Fruit fly (Drosophila melanogaster) whole organism, pupa: Measurements from ENCODE around the gene CG7985.

Experiments
- CG10348 ChIP-seq: fragments of 200-800 bp; sonication (Bioruptor generic); IDR thresholded peaks from 2 replicates; pipeline ENCODE4 v1.3.6; 2022; ENCODE audit warnings: missing biosample characterization, missing genetic modification characterization
- CG17806 ChIP-seq: fragments of 200-800 bp; sonication (Bioruptor generic); optimal IDR thresholded peaks from 2 replicates; lab custom pipeline; 2018; ENCODE audit warnings: missing biosample characterization, mild to moderate bottlenecking, missing genetic modification characterization, moderate library complexity
- CG32121 ChIP-seq: fragments of 200-800 bp; sonication (Bioruptor generic); IDR thresholded peaks from 2 replicates; pipeline ENCODE4 v1.3.6; 2022; ENCODE audit warnings: missing biosample characterization, missing genetic modification characterization
- CG34367 ChIP-seq: fragments of 200-800 bp; sonication (Bioruptor generic); optimal IDR thresholded peaks from 2 replicates; lab custom pipeline; 2018; ENCODE audit warnings: missing biosample characterization, mild to moderate bottlenecking, missing genetic modification characterization
- CG4496 ChIP-seq: fragments of 200-800 bp; sonication (Bioruptor generic); IDR thresholded peaks from 3 replicates; pipeline ENCODE4 v1.3.6; 2022; ENCODE audit warnings: missing biosample characterization, missing genetic modification characterization
- CG8159 ChIP-seq: fragments of 200-800 bp; sonication (Bioruptor generic); optimal IDR thresholded peaks from 3 replicates; lab custom pipeline; 2018; ENCODE audit warnings: missing biosample characterization, mild to moderate bottlenecking, missing genetic modification characterization, moderate library complexity
- CG8301 ChIP-seq: fragments of 200-800 bp; sonication (Bioruptor generic); optimal IDR thresholded peaks from 2 replicates; lab custom pipeline; 2018; ENCODE audit warnings: missing biosample characterization, mild to moderate bottlenecking, missing genetic modification characterization
- EcR ChIP-seq: fragments of 200-800 bp; sonication (Bioruptor generic); optimal IDR thresholded peaks from 3 replicates; lab custom pipeline; 2019; ENCODE audit warnings: missing biosample characterization, missing genetic modification characterization, mild to moderate bottlenecking, moderate library complexity, missing genetic modification reagents
- Ets98B ChIP-seq: fragments of 200-800 bp; sonication (Bioruptor generic); IDR thresholded peaks from 2 replicates; pipeline ENCODE4 v1.3.6; 2022; ENCODE audit warnings: missing biosample characterization, missing genetic modification characterization
- gl ChIP-seq: fragments of 200-800 bp; sonication (Bioruptor generic); optimal IDR thresholded peaks from 2 replicates; lab custom pipeline; 2018; ENCODE audit warnings: missing biosample characterization, mild to moderate bottlenecking, missing genetic modification characterization
- rn ChIP-seq: fragments of 200-800 bp; sonication (Bioruptor generic); IDR thresholded peaks from 2 replicates; pipeline ENCODE4 v1.3.6; 2022; ENCODE audit warnings: missing biosample characterization, missing genetic modification characterization

dm6 chr3R:18251876-18252275, 52.2 kb downstream of the CG7985 start:
- TF ChIP-seq CG8159 (tag; lab: Kevin White, UChicago), result no peak
- TF ChIP-seq EcR, result no peak
- no peak for TF ChIP-seq CG4496 (GFP tag; lab: Robert Waterston, UW)
- TF ChIP-seq CG10348 (GFP tag; lab: Robert Waterston, UW), result no peak
- no peak for TF ChIP-seq Ets98B (GFP tag; lab: Robert Waterston, UW)
- no peak for TF ChIP-seq gl (tag; lab: Kevin White, UChicago)
- TF ChIP-seq rn (GFP tag; lab: Robert Waterston, UW), result no peak
- no peak for TF ChIP-seq CG8301
- TF ChIP-seq CG34367, result no peak
- no peak for TF ChIP-seq CG32121 (GFP tag; lab: Robert Waterston, UW)
- no peak for TF ChIP-seq CG17806 (tag; lab: Kevin White, UChicago)
